Fruit fly (Drosophila melanogaster) whole organism, prepupa: ENCODE results near the gene CG11333.

Source experiments
- CG7368 ChIP-seq: fragments of 200-800 bp; sonication (Bioruptor generic); optimal IDR thresholded peaks from 3 replicates; lab custom pipeline; 2016; ENCODE audit warnings: missing biosample characterization, missing genetic modification characterization

Gene CG11333

DNA sequence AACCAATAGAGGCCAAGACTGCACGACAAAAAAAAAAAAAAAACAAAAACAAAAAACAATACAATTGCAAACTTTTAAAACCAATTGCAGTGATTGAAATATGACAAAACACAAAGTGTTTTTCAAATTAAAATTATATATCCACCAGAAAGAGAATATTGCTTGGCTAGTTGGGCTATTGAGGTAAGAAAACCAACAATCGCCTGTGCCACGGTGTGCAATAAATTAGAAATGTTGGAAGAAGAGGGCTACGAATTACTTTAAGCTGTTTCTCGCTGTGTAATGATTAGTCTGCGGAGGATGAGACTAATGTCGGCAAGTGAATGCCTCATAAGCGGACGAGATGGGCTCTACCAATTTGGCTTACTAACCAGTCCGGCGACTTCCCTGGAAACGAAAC lies 48.9 kb downstream of the CG11333 start (continued):
- TF ChIP-seq CG7368 (GFP tag; lab: Kevin White, UChicago), result no peak
